Worm (Caenorhabditis elegans): Measurements from ENCODE around the gene srj-23.

The srj-23 gene

ce11 chrV:1451334-1451733 lies at the start of gene srj-23:
TSS of gene srj-23 (plus strand) at chrV:1451634.
- TF ChIP-seq nhr-129 (tag; optimal IDR thresholded peaks at IDR 0.05), result no peak

ce11 chrV:1408116-1408515 lies 43.3 kb upstream of the srj-23 start:
- no peak for TF ChIP-seq mdl-1 (tag; optimal IDR thresholded peaks at IDR 0.05)
- TF ChIP-seq C34F6.9 (tag; optimal IDR thresholded peaks at IDR 0.05), result no peak
- no peak for TF ChIP-seq ztf-11 (tag; optimal IDR thresholded peaks at IDR 0.05)
- no peak for TF ChIP-seq nhr-12 (tag; optimal IDR thresholded peaks at IDR 0.05)
- TF ChIP-seq R02D3.7 (tag; optimal IDR thresholded peaks at IDR 0.05), result no peak
- TF ChIP-seq elt-1 (tag; optimal IDR thresholded peaks at IDR 0.05), result no peak
- TF ChIP-seq nhr-237 (tag; optimal IDR thresholded peaks at IDR 0.05), result no peak
- no peak for TF ChIP-seq nhr-129 (tag; optimal IDR thresholded peaks at IDR 0.05)
- no peak for TF ChIP-seq crh-2 (tag; optimal IDR thresholded peaks at IDR 0.05)

ce11 chrV:1410727-1411126 lies 40.7 kb upstream of the srj-23 start:
- TF ChIP-seq nhr-11 (tag; optimal IDR thresholded peaks at IDR 0.05) (no peak), ztf-1 (GFP tag; conservative IDR thresholded peaks at IDR 0.05) (no peak), mab-5 (tag; optimal IDR thresholded peaks at IDR 0.05) (no peak), unc-62 (GFP tag; optimal IDR thresholded peaks at IDR 0.05) (no peak), snpc-4 (tag; optimal IDR thresholded peaks at IDR 0.05) (no peak), nhr-25 (tag; optimal IDR thresholded peaks at IDR 0.05) (no peak), egl-27 (tag; optimal IDR thresholded peaks at IDR 0.05) (no peak), sma-9 (GFP tag; optimal IDR thresholded peaks at IDR 0.05) (no peak), sma-9 (tag; optimal IDR thresholded peaks at IDR 0.05) (no peak), alr-1 (tag; optimal IDR thresholded peaks at IDR 0.05) (no peak), Y55F3AM.14 (GFP tag; optimal IDR thresholded peaks at IDR 0.05) (no peak), lin-13 (GFP tag; optimal IDR thresholded peaks at IDR 0.05) (no peak), R02D3.7 (tag; optimal IDR thresholded peaks at IDR 0.05) (no peak), nhr-10 (tag; optimal IDR thresholded peaks at IDR 0.05) (no peak), F13H6.1 (tag; optimal IDR thresholded peaks at IDR 0.05) (no peak), fos-1 (tag; optimal IDR thresholded peaks at IDR 0.05) (no peak), nhr-6 (tag; optimal IDR thresholded peaks at IDR 0.05) (no peak), sem-4 (tag; optimal IDR thresholded peaks at IDR 0.05) (no peak), ztf-4 (tag; optimal IDR thresholded peaks at IDR 0.05) (no peak)

ce11 chrV:1411459-1411858 lies 40.0 kb upstream of the srj-23 start, which contains the start of gene snt-5:
TSS of gene snt-5 (minus strand) at chrV:1411559.
- no peak for TF ChIP-seq nhr-11 (tag; optimal IDR thresholded peaks at IDR 0.05)
- no peak for TF ChIP-seq nhr-237 (tag; optimal IDR thresholded peaks at IDR 0.05)
- TF ChIP-seq ztf-11 (tag; optimal IDR thresholded peaks at IDR 0.05), result no peak

- TF ChIP-seq fos-1 (tag; optimal IDR thresholded peaks at IDR 0.05), result peak; percentile 42
- no peak for TF ChIP-seq gmeb-1 (tag; optimal IDR thresholded peaks at IDR 0.05)
These were observed 36.6 kb upstream of the srj-23 start for ce11 chrV:1414615-1415433.

ce11 chrV:1416154-1416553 lies 35.3 kb upstream of the srj-23 start:
- TF ChIP-seq ztf-1 (GFP tag; conservative IDR thresholded peaks at IDR 0.05) (no peak), ceh-16 (tag; optimal IDR thresholded peaks at IDR 0.05) (no peak)

ce11 chrV:1422269-1422668 lies 29.2 kb upstream of the srj-23 start:
- no peak for TF ChIP-seq sma-9 (GFP tag; optimal IDR thresholded peaks at IDR 0.05)
- TF ChIP-seq sma-9 (tag; optimal IDR thresholded peaks at IDR 0.05), result no peak
- TF ChIP-seq unc-62 (GFP tag; optimal IDR thresholded peaks at IDR 0.05), result no peak
- no peak for TF ChIP-seq nhr-129 (tag; optimal IDR thresholded peaks at IDR 0.05)
- TF ChIP-seq sem-4 (tag; optimal IDR thresholded peaks at IDR 0.05), result no peak
- TF ChIP-seq ztf-4 (tag; optimal IDR thresholded peaks at IDR 0.05), result no peak
- TF ChIP-seq nhr-11 (tag; optimal IDR thresholded peaks at IDR 0.05), result no peak
- TF ChIP-seq alr-1 (tag; optimal IDR thresholded peaks at IDR 0.05), result no peak
- no peak for TF ChIP-seq lsy-2 (tag; optimal IDR thresholded peaks at IDR 0.05)
- TF ChIP-seq lin-39 (tag; optimal IDR thresholded peaks at IDR 0.05), result no peak
- TF ChIP-seq dmd-4 (tag; optimal IDR thresholded peaks at IDR 0.05), result no peak
- no peak for TF ChIP-seq nhr-23 (tag; optimal IDR thresholded peaks at IDR 0.05)
- no peak for TF ChIP-seq egl-27 (tag; optimal IDR thresholded peaks at IDR 0.05)
- TF ChIP-seq C34F6.9 (tag; optimal IDR thresholded peaks at IDR 0.05), result no peak
- TF ChIP-seq aly-2 (tag; optimal IDR thresholded peaks at IDR 0.05), result no peak
- no peak for TF ChIP-seq ztf-11 (tag; optimal IDR thresholded peaks at IDR 0.05)
